Fruit fly (Drosophila melanogaster) whole organism, prepupa: ENCODE results near the gene CG11811.
A peak's percentile ranks its signal among the peaks of the same experiment; 100 is the strongest.

ENCODE experiments used
- CG10631 ChIP-seq: fragments of 200-800 bp; sonication (Bioruptor generic); optimal IDR thresholded peaks from 2 replicates; lab custom pipeline; 2016; ENCODE audit warnings: missing biosample characterization, missing genetic modification characterization
- CG10669 ChIP-seq: fragments of 200-800 bp; sonication (Bioruptor generic); optimal IDR thresholded peaks from 3 replicates; lab custom pipeline; 2018; ENCODE audit warnings: missing biosample characterization, mild to moderate bottlenecking, missing genetic modification characterization, moderate library complexity
- CG11294 ChIP-seq: fragments of 200-800 bp; sonication (Bioruptor generic); IDR thresholded peaks from 2 replicates; pipeline ENCODE4 v1.3.6; 2022; ENCODE audit warnings: missing biosample characterization, missing genetic modification characterization
- CG11762 ChIP-seq: fragments of 200-800 bp; sonication (Bioruptor generic); optimal IDR thresholded peaks from 3 replicates; lab custom pipeline; 2016; ENCODE audit warnings: missing biosample characterization, missing genetic modification characterization; ENCODE audit not compliant: insufficient read depth
- CG11902 ChIP-seq: fragments of 200-800 bp; sonication (Bioruptor generic); optimal IDR thresholded peaks from 3 replicates; lab custom pipeline; 2016; ENCODE audit warnings: missing biosample characterization, missing genetic modification characterization
- CG15336 ChIP-seq: fragments of 200-800 bp; sonication (Bioruptor generic); IDR thresholded peaks from 2 replicates; pipeline ENCODE4 v1.3.6; 2022; ENCODE audit warnings: missing biosample characterization, missing genetic modification characterization
- CG1621 ChIP-seq: fragments of 200-800 bp; sonication (Bioruptor generic); optimal IDR thresholded peaks from 3 replicates; lab custom pipeline; 2018; ENCODE audit warnings: missing biosample characterization, mild to moderate bottlenecking, missing genetic modification characterization
- CG16779 ChIP-seq: fragments of 200-800 bp; sonication (Bioruptor generic); optimal IDR thresholded peaks from 3 replicates; lab custom pipeline; 2017; ENCODE audit warnings: missing biosample characterization, mild to moderate bottlenecking, missing genetic modification characterization
- CG3032 ChIP-seq: fragments of 200-800 bp; optimal IDR thresholded peaks from 2 replicates; lab custom pipeline; 2019; ENCODE audit warnings: missing biosample characterization, mild to moderate bottlenecking, missing genetic modification characterization, moderate library complexity
- CG31627 ChIP-seq: fragments of 200-800 bp; sonication (Bioruptor generic); optimal IDR thresholded peaks from 3 replicates; lab custom pipeline; 2016; ENCODE audit warnings: missing biosample characterization, missing genetic modification characterization
- CG32006 ChIP-seq: fragments of 200-800 bp; sonication (Bioruptor generic); optimal IDR thresholded peaks from 3 replicates; lab custom pipeline; 2017; ENCODE audit warnings: missing biosample characterization, mild to moderate bottlenecking, missing genetic modification characterization
- CG34406 ChIP-seq: fragments of 200-800 bp; sonication (Bioruptor generic); optimal IDR thresholded peaks from 3 replicates; lab custom pipeline; 2016; ENCODE audit warnings: missing biosample characterization, missing genetic modification characterization
- CG4318 ChIP-seq: fragments of 200-800 bp; sonication (Bioruptor generic); optimal IDR thresholded peaks from 3 replicates; lab custom pipeline; 2017; ENCODE audit warnings: missing biosample characterization, mild to moderate bottlenecking, missing genetic modification characterization
- CG6163 ChIP-seq: fragments of 200-800 bp; sonication (Bioruptor generic); IDR thresholded peaks from 3 replicates; pipeline ENCODE4 v1.3.6; 2022; ENCODE audit warnings: missing biosample characterization, missing genetic modification characterization
- CG6792 ChIP-seq: fragments of 200-800 bp; sonication (Bioruptor generic); optimal IDR thresholded peaks from 3 replicates; lab custom pipeline; 2016; ENCODE audit warnings: missing biosample characterization, missing genetic modification characterization
- CG6808 ChIP-seq: fragments of 200-800 bp; sonication (Bioruptor generic); optimal IDR thresholded peaks from 3 replicates; lab custom pipeline; 2017; ENCODE audit warnings: missing biosample characterization, missing genetic modification characterization, mild to moderate bottlenecking, moderate library complexity, missing genetic modification reagents
- CG6854 ChIP-seq: fragments of 200-800 bp; sonication (Bioruptor generic); optimal IDR thresholded peaks from 2 replicates; lab custom pipeline; 2017; ENCODE audit warnings: missing biosample characterization, mild to moderate bottlenecking, missing genetic modification characterization
- CG7368 ChIP-seq: fragments of 200-800 bp; sonication (Bioruptor generic); optimal IDR thresholded peaks from 3 replicates; lab custom pipeline; 2016; ENCODE audit warnings: missing biosample characterization, missing genetic modification characterization
- CG8119 ChIP-seq: fragments of 200-800 bp; sonication (Bioruptor generic); IDR thresholded peaks from 3 replicates; pipeline ENCODE4 v1.3.6; 2022; ENCODE audit warnings: missing biosample characterization, missing genetic modification characterization
- CG8319 ChIP-seq: fragments of 200-800 bp; sonication (Bioruptor generic); optimal IDR thresholded peaks from 3 replicates; lab custom pipeline; 2016; ENCODE audit warnings: missing biosample characterization, missing genetic modification characterization
- CG8632 ChIP-seq: fragments of 200-800 bp; sonication (Bioruptor generic); optimal IDR thresholded peaks from 3 replicates; lab custom pipeline; 2016; ENCODE audit warnings: missing biosample characterization, missing genetic modification characterization
- CG9139 ChIP-seq: fragments of 200-800 bp; sonication (Bioruptor generic); optimal IDR thresholded peaks from 3 replicates; lab custom pipeline; 2017; ENCODE audit warnings: missing biosample characterization, mild to moderate bottlenecking, missing genetic modification characterization
- Eip78C ChIP-seq: fragments of 200-800 bp; sonication (Bioruptor generic); peaks from one replicate; lab custom pipeline; 2016; ENCODE audit warnings: missing biosample characterization, missing genetic modification characterization
- Eip93F ChIP-seq: fragments of 200-800 bp; sonication (Bioruptor generic); optimal IDR thresholded peaks from 2 replicates; lab custom pipeline; 2016; ENCODE audit warnings: missing biosample characterization, mild to moderate bottlenecking, missing genetic modification characterization
- Ets21C ChIP-seq: fragments of 200-800 bp; sonication (Bioruptor generic); optimal IDR thresholded peaks from 3 replicates; lab custom pipeline; 2016; ENCODE audit warnings: missing biosample characterization, missing genetic modification characterization
- Ets96B ChIP-seq: fragments of 200-800 bp; optimal IDR thresholded peaks from 2 replicates; lab custom pipeline; 2019; ENCODE audit warnings: missing biosample characterization, mild to moderate bottlenecking, missing genetic modification characterization, moderate library complexity
- Gug ChIP-seq: fragments of 200-800 bp; sonication (Bioruptor generic); IDR thresholded peaks from 2 replicates; pipeline ENCODE4 v1.3.6; 2022; ENCODE audit warnings: missing biosample characterization, missing genetic modification characterization
- Hr39 ChIP-seq: fragments of 200-800 bp; sonication (Bioruptor generic); optimal IDR thresholded peaks from 2 replicates; lab custom pipeline; 2016; ENCODE audit warnings: missing biosample characterization, missing genetic modification characterization
- Met ChIP-seq: fragments of 200-800 bp; sonication (Bioruptor generic); optimal IDR thresholded peaks from 3 replicates; lab custom pipeline; 2016; ENCODE audit warnings: missing biosample characterization, missing genetic modification characterization
- OdsH ChIP-seq: fragments of 200-800 bp; sonication (Bioruptor generic); optimal IDR thresholded peaks from 3 replicates; lab custom pipeline; 2016; ENCODE audit warnings: missing biosample characterization, missing genetic modification characterization
- Smox ChIP-seq: fragments of 200-800 bp; sonication (Bioruptor generic); optimal IDR thresholded peaks from 3 replicates; lab custom pipeline; 2016; ENCODE audit warnings: missing biosample characterization, missing genetic modification characterization
- Sox102F ChIP-seq: fragments of 200-800 bp; sonication (Bioruptor generic); optimal IDR thresholded peaks from 2 replicates; lab custom pipeline; 2016; ENCODE audit warnings: missing biosample characterization, mild to moderate bottlenecking, missing genetic modification characterization
- Sox14 ChIP-seq: fragments of 200-800 bp; sonication (Bioruptor generic); optimal IDR thresholded peaks from 3 replicates; lab custom pipeline; 2016; ENCODE audit warnings: missing biosample characterization, missing genetic modification characterization
- achi ChIP-seq: fragments of 200-800 bp; sonication (Bioruptor generic); optimal IDR thresholded peaks from 3 replicates; lab custom pipeline; 2016; ENCODE audit warnings: missing biosample characterization, missing genetic modification characterization
- acj6 ChIP-seq: fragments of 200-800 bp; sonication (Bioruptor generic); optimal IDR thresholded peaks from 3 replicates; lab custom pipeline; 2016; ENCODE audit warnings: missing biosample characterization, missing genetic modification characterization
- cyc ChIP-seq: fragments of 200-800 bp; sonication (Bioruptor generic); optimal IDR thresholded peaks from 3 replicates; lab custom pipeline; 2016; ENCODE audit warnings: missing biosample characterization, missing genetic modification characterization
- dac ChIP-seq: fragments of 200-800 bp; sonication (Bioruptor generic); optimal IDR thresholded peaks from 2 replicates; lab custom pipeline; 2017; ENCODE audit warnings: missing biosample characterization, mild to moderate bottlenecking, missing genetic modification characterization
- dsx ChIP-seq: fragments of 200-800 bp; optimal IDR thresholded peaks from 3 replicates; lab custom pipeline; 2019; ENCODE audit warnings: missing biosample characterization, mild to moderate bottlenecking, missing genetic modification characterization, moderate library complexity; ENCODE audit not compliant: poor library complexity, severe bottlenecking
- eg ChIP-seq: fragments of 200-800 bp; sonication (Bioruptor generic); IDR thresholded peaks from 3 replicates; pipeline ENCODE4 v1.3.6; 2022; ENCODE audit warnings: missing biosample characterization, missing genetic modification characterization
- esn ChIP-seq: fragments of 200-800 bp; sonication (Bioruptor generic); optimal IDR thresholded peaks from 2 replicates; lab custom pipeline; 2016; ENCODE audit warnings: missing biosample characterization, mild to moderate bottlenecking, missing genetic modification characterization, moderate library complexity
- fd59A ChIP-seq: fragments of 200-800 bp; sonication (Bioruptor generic); optimal IDR thresholded peaks from 2 replicates; lab custom pipeline; 2017; ENCODE audit warnings: missing biosample characterization, mild to moderate bottlenecking, missing genetic modification characterization, missing genetic modification reagents
- fd85E ChIP-seq: fragments of 200-800 bp; sonication (Bioruptor generic); optimal IDR thresholded peaks from 3 replicates; lab custom pipeline; 2016; ENCODE audit warnings: missing biosample characterization, missing genetic modification characterization
- fkh ChIP-seq: fragments of 200-800 bp; sonication (Bioruptor generic); optimal IDR thresholded peaks from 3 replicates; lab custom pipeline; 2017; ENCODE audit warnings: missing biosample characterization, mild to moderate bottlenecking, missing genetic modification characterization, moderate library complexity
- lz ChIP-seq: fragments of 200-800 bp; sonication (Bioruptor generic); optimal IDR thresholded peaks from 3 replicates; lab custom pipeline; 2016; ENCODE audit warnings: missing biosample characterization, missing genetic modification characterization
- net ChIP-seq: fragments of 200-800 bp; sonication (Bioruptor generic); optimal IDR thresholded peaks from 3 replicates; lab custom pipeline; 2016; ENCODE audit warnings: missing biosample characterization, missing genetic modification characterization
- pdm3 ChIP-seq: fragments of 200-800 bp; sonication (Bioruptor generic); optimal IDR thresholded peaks from 3 replicates; lab custom pipeline; 2016; ENCODE audit warnings: missing biosample characterization, missing genetic modification characterization
- salr ChIP-seq, 2 experiments: fragments of 200-800 bp; sonication (Bioruptor generic); optimal IDR thresholded peaks; 3 replicates each; lab custom pipeline; 2016 to 2018; ENCODE audit warnings: missing biosample characterization in 2 of 2, missing genetic modification characterization in 2 of 2, mild to moderate bottlenecking in 1 of 2
- spab ChIP-seq: fragments of 200-800 bp; sonication (Bioruptor generic); optimal IDR thresholded peaks from 2 replicates; lab custom pipeline; 2017; ENCODE audit warnings: missing biosample characterization, mild to moderate bottlenecking, missing genetic modification characterization, missing genetic modification reagents
- svp ChIP-seq: fragments of 200-800 bp; sonication (Bioruptor generic); peaks from one replicate; lab custom pipeline; 2016; ENCODE audit warnings: missing biosample characterization, missing genetic modification characterization
- topi ChIP-seq: fragments of 200-800 bp; sonication (Bioruptor generic); optimal IDR thresholded peaks from 3 replicates; lab custom pipeline; 2016; ENCODE audit warnings: missing biosample characterization, missing genetic modification characterization
- vri ChIP-seq: fragments of 200-800 bp; sonication (Bioruptor generic); optimal IDR thresholded peaks from 3 replicates; lab custom pipeline; 2016; ENCODE audit warnings: missing biosample characterization, mild to moderate bottlenecking, missing genetic modification characterization

Gene CG11811

dm6 chr3L:10682725-10683367 lies 8.0 kb upstream of the CG11811 start:
- TF ChIP-seq achi (GFP tag; lab: Kevin White, UChicago) (peak; percentile 97), CG31627 (GFP tag; lab: Kevin White, UChicago) (peak; percentile 93), CG11902 (GFP tag; lab: Kevin White, UChicago) (peak; percentile 96), OdsH (peak; percentile 98), Sox102F (GFP tag; lab: Kevin White, UChicago) (peak; percentile 92), acj6 (GFP tag; lab: Kevin White, UChicago) (peak; percentile 97), fd59A (GFP tag; lab: Kevin White, UChicago) (peak; percentile 93), CG10631 (peak; percentile 98), vri (GFP tag; lab: Kevin White, UChicago) (peak; percentile 90), CG34406 (GFP tag; lab: Kevin White, UChicago) (peak; percentile 99), Met (GFP tag; lab: Kevin White, UChicago) (peak; percentile 96), CG15336 (GFP tag; lab: Robert Waterston, UW) (peak; percentile 99), salr (GFP tag; optimal IDR thresholded peaks at IDR 0.05; lab: Kevin White, UChicago) (peak; percentile 70 to 99), Smox (GFP tag; lab: Kevin White, UChicago) (peak; percentile 96), spab (peak; percentile 97), topi (GFP tag; lab: Kevin White, UChicago) (peak; percentile 94), CG6792 (GFP tag; lab: Kevin White, UChicago) (peak; percentile 97), esn (GFP tag; lab: Kevin White, UChicago) (peak; percentile 97), lz (peak; percentile 93), CG8119 (GFP tag; lab: Robert Waterston, UW) (peak; percentile 99), cyc (GFP tag; lab: Kevin White, UChicago) (peak; percentile 93), CG6163 (GFP tag; lab: Robert Waterston, UW) (peak; percentile 94), CG3032 (peak; percentile 95), CG7368 (peak; percentile 95), Eip78C (GFP tag; lab: Kevin White, UChicago) (peak; percentile 99), CG8632 (GFP tag; lab: Kevin White, UChicago) (peak; percentile 98), pdm3 (GFP tag; lab: Kevin White, UChicago) (peak; percentile 94), CG6854 (GFP tag; lab: Kevin White, UChicago) (peak; percentile 95), fd85E (GFP tag; lab: Kevin White, UChicago) (peak; percentile 89), Hr39 (GFP tag; lab: Kevin White, UChicago) (peak; percentile 91), Ets21C (GFP tag; lab: Kevin White, UChicago) (peak; percentile 87), CG11294 (GFP tag; lab: Robert Waterston, UW) (peak; percentile 93), CG1621 (peak; percentile 86), CG6808 (GFP tag; lab: Kevin White, UChicago) (peak; percentile 96), Gug (GFP tag; lab: Robert Waterston, UW) (peak; percentile 96), CG8319 (GFP tag; lab: Kevin White, UChicago) (peak; percentile 94), Eip93F (GFP tag; lab: Kevin White, UChicago) (peak; percentile 71), svp (GFP tag; lab: Kevin White, UChicago) (peak; percentile 99), CG11762 (GFP tag; lab: Kevin White, UChicago) (peak; percentile 97), dsx (peak; percentile 89), CG32006 (GFP tag; lab: Kevin White, UChicago) (peak; percentile 100), dac (peak; percentile 96), eg (GFP tag; lab: Robert Waterston, UW) (peak; percentile 93), CG16779 (tag; lab: Kevin White, UChicago) (peak; percentile 96), net (peak; percentile 98), CG10669 (GFP tag; lab: Kevin White, UChicago) (peak; percentile 92), Ets96B (tag; lab: Kevin White, UChicago) (peak; percentile 95), Sox14 (peak; percentile 94), fkh (GFP tag; lab: Kevin White, UChicago) (peak; percentile 92), CG4318 (peak; percentile 99), CG9139 (GFP tag; lab: Kevin White, UChicago) (peak; percentile 91)
